Worm (Caenorhabditis elegans) whole organism, late embryonic: Measurements from ENCODE around the gene B0034.2.

Source experiments
- ahr-1 ChIP-seq: sonication (generic microtip); optimal IDR thresholded peaks from 2 replicates; lab custom pipeline; 2016; ENCODE audit warnings: missing genetic modification characterization, missing compliant biosample characterization
- ceh-31 ChIP-seq: sonication (generic microtip); optimal IDR thresholded peaks from 2 replicates; lab custom pipeline; 2016; ENCODE audit warnings: missing genetic modification characterization, missing compliant biosample characterization
- elt-2 ChIP-seq: sonication (generic microtip); optimal IDR thresholded peaks from 2 replicates; lab custom pipeline; 2016; ENCODE audit warnings: missing genetic modification reagents, missing genetic modification characterization, missing compliant biosample characterization
- ets-4 ChIP-seq: sonication (generic microtip); optimal IDR thresholded peaks from 2 replicates; lab custom pipeline; 2016; ENCODE audit warnings: missing genetic modification characterization, missing compliant biosample characterization
- eyg-1 ChIP-seq: sonication (generic microtip); optimal IDR thresholded peaks from 2 replicates; lab custom pipeline; 2016; ENCODE audit warnings: missing genotype, missing genetic modification characterization, missing compliant biosample characterization
- fkh-10 ChIP-seq: fragments of 150-350 bp; optimal IDR thresholded peaks from 2 replicates; lab custom pipeline; 2014; ENCODE audit warnings: missing biosample characterization, missing genetic modification reagents, missing genetic modification characterization
- madf-2 ChIP-seq: sonication (generic microtip); optimal IDR thresholded peaks from 2 replicates; lab custom pipeline; 2017; ENCODE audit warnings: missing genetic modification characterization, missing compliant biosample characterization
- nhr-11 ChIP-seq: fragments of 150-350 bp; optimal IDR thresholded peaks from 2 replicates; lab custom pipeline; 2014; ENCODE audit warnings: missing biosample characterization, missing genetic modification characterization
- pha-2 ChIP-seq: sonication (generic microtip); optimal IDR thresholded peaks from 2 replicates; lab custom pipeline; 2017; ENCODE audit warnings: mild to moderate bottlenecking, missing genetic modification characterization, missing compliant biosample characterization
- pha-4 ChIP-seq: fragments of 150-350 bp; optimal IDR thresholded peaks from 2 replicates; lab custom pipeline; 2018; ENCODE audit warnings: missing biosample characterization, missing genetic modification reagents, missing genetic modification characterization
- unc-86 ChIP-seq: sonication (generic microtip); optimal IDR thresholded peaks from 2 replicates; lab custom pipeline; 2016; ENCODE audit warnings: missing genetic modification characterization, missing compliant biosample characterization

ce11 chrII:5936009-5936408, 8.2 kb downstream of the B0034.2 start:
- TF ChIP-seq eyg-1 (tag; lab: Kevin White, UChicago) = no peak
- no peak for TF ChIP-seq ceh-31 (tag; lab: Kevin White, UChicago)
- no peak for TF ChIP-seq pha-2 (tag; lab: Kevin White, UChicago)
- TF ChIP-seq nhr-11 (tag; lab: Kevin White, UChicago) = no peak
- no peak for TF ChIP-seq ahr-1 (tag; lab: Kevin White, UChicago)
- no peak for TF ChIP-seq fkh-10 (GFP tag; lab: Kevin White, UChicago)
- no peak for TF ChIP-seq ets-4 (tag; lab: Kevin White, UChicago)
- TF ChIP-seq unc-86 (tag; lab: Kevin White, UChicago) = no peak
- TF ChIP-seq pha-4 = no peak
- TF ChIP-seq madf-2 (tag; lab: Kevin White, UChicago) = no peak
- TF ChIP-seq elt-2 (tag; lab: Kevin White, UChicago) = no peak
